Fruit fly (Drosophila melanogaster): ENCODE results near the gene RASSF8.

- TF ChIP-seq Myc (optimal IDR thresholded peaks at IDR 0.05) (no peak), h (optimal IDR thresholded peaks at IDR 0.05) (no peak), psq (optimal IDR thresholded peaks at IDR 0.05) (no peak)
Measured at dm6 chr3R:25652066-25652720, 9.4 kb upstream of the RASSF8 start.

Data from Kc167 (cell line).